Worm (Caenorhabditis elegans): ENCODE measurements around the gene C47E12.9.

Gene C47E12.9

ce11 chrIV:9972629-9973028 is 1.9 kb upstream of the C47E12.9 start, which contains the start of the genes C47E12.12 and C47E12.10:
Gene C47E12.12, minus strand, starts transcription at chrIV:9972729.
Gene C47E12.10, plus strand, starts transcription at chrIV:9972800.
- TF ChIP-seq unc-3 (GFP tag; conservative IDR thresholded peaks at IDR 0.05) (no peak), unc-3 (tag; optimal IDR thresholded peaks at IDR 0.05) (no peak), hlh-15 (tag; optimal IDR thresholded peaks at IDR 0.05) (no peak), hlh-30 (tag; optimal IDR thresholded peaks at IDR 0.05; ENCODE audit: insufficient read depth) (no peak), ceh-24 (tag; optimal IDR thresholded peaks at IDR 0.05) (no peak), ceh-9 (tag; optimal IDR thresholded peaks at IDR 0.05) (no peak), C38D4.7 (GFP tag; optimal IDR thresholded peaks at IDR 0.05) (no peak), ceh-31 (tag; optimal IDR thresholded peaks at IDR 0.05) (no peak), ceh-2 (tag; optimal IDR thresholded peaks at IDR 0.05) (no peak), syd-9 (tag; optimal IDR thresholded peaks at IDR 0.05) (no peak), gmeb-2 (tag; optimal IDR thresholded peaks at IDR 0.05) (no peak), elt-2 (tag; optimal IDR thresholded peaks at IDR 0.05) (no peak), ets-4 (tag; optimal IDR thresholded peaks at IDR 0.05) (no peak), ref-2 (tag; optimal IDR thresholded peaks at IDR 0.05) (no peak), lim-6 (tag; optimal IDR thresholded peaks at IDR 0.05) (no peak), dve-1 (tag; optimal IDR thresholded peaks at IDR 0.05) (no peak), madf-2 (tag; optimal IDR thresholded peaks at IDR 0.05) (no peak), ceh-14 (tag; optimal IDR thresholded peaks at IDR 0.05) (no peak), T23F11.4 (GFP tag; optimal IDR thresholded peaks at IDR 0.05) (no peak), hlh-13 (GFP tag; optimal IDR thresholded peaks at IDR 0.05) (no peak), elt-4 (tag; optimal IDR thresholded peaks at IDR 0.05) (no peak)

ce11 chrIV:9976284-9976683 is 1.8 kb downstream of the C47E12.9 start, which contains the start of gene C47E12.14:
Gene C47E12.14, minus strand, starts transcription at chrIV:9976384.
- TF ChIP-seq pax-1 (tag; optimal IDR thresholded peaks at IDR 0.05) (no peak), pha-2 (tag; optimal IDR thresholded peaks at IDR 0.05) (no peak), zip-5 (tag; optimal IDR thresholded peaks at IDR 0.05) (no peak), C38D4.7 (GFP tag; optimal IDR thresholded peaks at IDR 0.05) (no peak), ceh-6 (GFP tag; optimal IDR thresholded peaks at IDR 0.05) (no peak), sox-4 (tag; optimal IDR thresholded peaks at IDR 0.05) (no peak), F13H6.1 (tag; optimal IDR thresholded peaks at IDR 0.05) (no peak), tbx-7 (tag; optimal IDR thresholded peaks at IDR 0.05) (no peak), pat-9 (tag; optimal IDR thresholded peaks at IDR 0.05) (no peak), unc-3 (GFP tag; conservative IDR thresholded peaks at IDR 0.05) (no peak), unc-3 (tag; optimal IDR thresholded peaks at IDR 0.05) (no peak), ets-4 (tag; optimal IDR thresholded peaks at IDR 0.05) (no peak), T23F11.4 (GFP tag; optimal IDR thresholded peaks at IDR 0.05) (no peak), ceh-30 (tag; optimal IDR thresholded peaks at IDR 0.05) (no peak), nhr-232 (tag; optimal IDR thresholded peaks at IDR 0.05) (no peak), sox-2 (GFP tag; IDR thresholded peaks at IDR 0.05) (no peak), eyg-1 (tag; optimal IDR thresholded peaks at IDR 0.05) (no peak), elt-4 (tag; optimal IDR thresholded peaks at IDR 0.05) (no peak), gmeb-2 (tag; optimal IDR thresholded peaks at IDR 0.05) (no peak), syd-9 (tag; optimal IDR thresholded peaks at IDR 0.05) (no peak), ahr-1 (tag; optimal IDR thresholded peaks at IDR 0.05) (no peak)

- TF ChIP-seq hlh-15 (tag; optimal IDR thresholded peaks at IDR 0.05) (no peak), T23F11.4 (GFP tag; optimal IDR thresholded peaks at IDR 0.05) (no peak), K09A11.1 (tag; optimal IDR thresholded peaks at IDR 0.05; ENCODE audit: insufficient read depth) (no peak), rnt-1 (tag; optimal IDR thresholded peaks at IDR 0.05) (no peak), che-1 (tag; optimal IDR thresholded peaks at IDR 0.05) (no peak), ztf-16 (tag; optimal IDR thresholded peaks at IDR 0.05) (no peak), ttx-3 (tag; optimal IDR thresholded peaks at IDR 0.05) (no peak), ceh-19 (GFP tag; optimal IDR thresholded peaks at IDR 0.05) (no peak), tbx-7 (tag; optimal IDR thresholded peaks at IDR 0.05) (no peak), unc-55 (GFP tag; optimal IDR thresholded peaks at IDR 0.05) (no peak), F13H6.1 (tag; optimal IDR thresholded peaks at IDR 0.05) (no peak), tbx-2 (tag; optimal IDR thresholded peaks at IDR 0.05) (no peak), ceh-18 (tag; optimal IDR thresholded peaks at IDR 0.05) (no peak), dmd-4 (tag; optimal IDR thresholded peaks at IDR 0.05; ENCODE audit: borderline replicate concordance) (no peak), C38D4.7 (GFP tag; optimal IDR thresholded peaks at IDR 0.05) (no peak), ceh-34 (tag; optimal IDR thresholded peaks at IDR 0.05) (no peak), ets-4 (tag; optimal IDR thresholded peaks at IDR 0.05) (no peak)
Observed at ce11 chrIV:9977602-9978172, 3.2 kb downstream of the C47E12.9 start, which contains the start of gene dhp-2. Gene dhp-2, plus strand, starts transcription at chrIV:9978122.

Measured in whole organism, late embryonic.